ENCODE assay signal across 3 fruit fly cellular contexts in the genomic region with DNA sequence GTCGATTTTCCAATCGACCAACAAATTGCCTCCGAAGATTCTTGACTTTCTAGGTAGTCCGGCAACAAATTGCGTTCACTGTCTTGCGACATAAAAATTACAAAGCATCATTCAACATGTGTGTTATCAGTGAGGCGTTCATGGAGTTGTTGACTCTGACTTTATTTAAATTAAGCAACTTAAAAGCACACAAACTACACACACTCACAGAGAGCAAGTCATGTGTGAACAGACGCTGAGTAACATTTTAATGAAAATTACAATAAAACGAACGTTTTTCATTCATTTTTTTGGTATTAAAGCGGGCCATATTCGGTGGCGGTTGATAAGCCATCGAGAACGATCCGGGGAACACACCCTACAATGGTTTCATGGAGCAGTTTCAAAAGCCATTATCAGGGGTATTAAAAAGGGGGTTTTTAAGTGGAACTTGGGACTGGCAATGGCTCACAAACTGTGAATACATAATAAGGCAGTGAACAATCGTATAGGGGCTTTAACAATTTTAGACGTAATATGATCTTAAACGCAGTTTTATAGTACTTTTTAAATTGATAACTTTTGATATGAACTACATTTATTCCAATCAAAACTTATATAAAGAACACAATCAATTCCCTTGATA.
TF ChIP-seq lines count a peak whose summit lies in the region.

No protein-coding gene starts in this region.

- no peak for TF ChIP-seq CTCF in whole organism, embryonic (GFP tag; optimal IDR thresholded peaks at IDR 0.05; lab: Kevin White, UChicago)

TF ChIP-seq in whole organism, embryonic, 481 proteins besides CTCF, POLR2A, EP300 and RAD21 (continues in another document):
- TF ChIP-seq ham (GFP tag; IDR thresholded peaks at IDR 0.05; lab: Robert Waterston, UW): no peak
- TF ChIP-seq CG12391 (tag; optimal IDR thresholded peaks at IDR 0.05; lab: Kevin White, UChicago): no peak
- TF ChIP-seq cato (GFP tag; optimal IDR thresholded peaks at IDR 0.05; lab: Kevin White, UChicago; ENCODE audit: borderline replicate concordance): no peak
- TF ChIP-seq CG10565 (GFP tag; optimal IDR thresholded peaks at IDR 0.05; lab: Kevin White, UChicago): no peak
- no peak for TF ChIP-seq CG9876 (GFP tag; optimal IDR thresholded peaks at IDR 0.05; lab: Kevin White, UChicago)
- peak; percentile 28 for TF ChIP-seq CG31365 (tag; optimal IDR thresholded peaks at IDR 0.05; lab: Kevin White, UChicago)
- TF ChIP-seq Opbp (GFP tag; IDR thresholded peaks at IDR 0.05; lab: Robert Waterston, UW; ENCODE audit: partially characterized antibody): no peak
- TF ChIP-seq grau (tag; optimal IDR thresholded peaks at IDR 0.05; lab: Kevin White, UChicago): no peak
- no peak for TF ChIP-seq Antp (GFP tag; optimal IDR thresholded peaks at IDR 0.05; lab: Kevin White, UChicago)
- no peak for TF ChIP-seq CG3726 (GFP tag; IDR thresholded peaks at IDR 0.05; lab: Robert Waterston, UW)
- no peak for TF ChIP-seq CG6254 (GFP tag; optimal IDR thresholded peaks at IDR 0.05; lab: Kevin White, UChicago)
- no peak for TF ChIP-seq gro (GFP tag; optimal IDR thresholded peaks at IDR 0.05; lab: Kevin White, UChicago)
- TF ChIP-seq oc (tag; optimal IDR thresholded peaks at IDR 0.05; lab: Kevin White, UChicago): peak; percentile 23
- TF ChIP-seq CG3838 (GFP tag; optimal IDR thresholded peaks at IDR 0.05; lab: Kevin White, UChicago): no peak
- TF ChIP-seq Sry-δ (GFP tag; optimal IDR thresholded peaks at IDR 0.05; lab: Kevin White, UChicago): no peak
- TF ChIP-seq CG5180 (GFP tag; optimal IDR thresholded peaks at IDR 0.05; lab: Kevin White, UChicago): peak; percentile 10
- TF ChIP-seq ab (GFP tag; optimal IDR thresholded peaks at IDR 0.05; lab: Kevin White, UChicago): no peak
- TF ChIP-seq CG15479 (GFP tag; optimal IDR thresholded peaks at IDR 0.05; lab: Kevin White, UChicago): peak; percentile 40
- TF ChIP-seq CG12071 (GFP tag; optimal IDR thresholded peaks at IDR 0.05; lab: Kevin White, UChicago): peak; percentile 57
- peak; percentile 45 for TF ChIP-seq dmrt99B (tag; optimal IDR thresholded peaks at IDR 0.05; lab: Kevin White, UChicago)
- peak; percentile 38 for TF ChIP-seq Asciz (GFP tag; optimal IDR thresholded peaks at IDR 0.05; lab: Kevin White, UChicago)
- TF ChIP-seq CG1603 (tag; optimal IDR thresholded peaks at IDR 0.05; lab: Kevin White, UChicago): peak; percentile 7
- no peak for TF ChIP-seq CG31441 (GFP tag; IDR thresholded peaks at IDR 0.05; lab: Robert Waterston, UW)
- TF ChIP-seq dmrt11E (tag; optimal IDR thresholded peaks at IDR 0.05; lab: Kevin White, UChicago): no peak
- no peak for TF ChIP-seq p53 (GFP tag; optimal IDR thresholded peaks at IDR 0.05; lab: Kevin White, UChicago)
- 0 out of 2 replicates have a peak, but pooled peaks have one; percentile 5 for TF ChIP-seq Xrp1 (GFP tag; IDR thresholded peaks at IDR 0.05; lab: Robert Waterston, UW)
- TF ChIP-seq kah (GFP tag; optimal IDR thresholded peaks at IDR 0.05; lab: Kevin White, UChicago): no peak
- TF ChIP-seq CG17361 (GFP tag; IDR thresholded peaks at IDR 0.05; lab: Robert Waterston, UW): no peak

TF ChIP-seq in whole organism, prepupa, 60 proteins besides CTCF, POLR2A, EP300 and RAD21:
- TF ChIP-seq salr (GFP tag; optimal IDR thresholded peaks at IDR 0.05; lab: Kevin White, UChicago) (no peak), Hr4 (GFP tag; optimal IDR thresholded peaks at IDR 0.05; lab: Kevin White, UChicago) (no peak), svp (GFP tag; lab: Kevin White, UChicago) (peak; percentile 16), fkh (GFP tag; optimal IDR thresholded peaks at IDR 0.05; lab: Kevin White, UChicago) (peak; percentile 69), vri (GFP tag; optimal IDR thresholded peaks at IDR 0.05; lab: Kevin White, UChicago) (no peak), Eip78C (GFP tag; lab: Kevin White, UChicago) (peak; percentile 61)

TF ChIP-seq in whole organism, wandering third instar larva, 38 proteins besides CTCF, POLR2A, EP300 and RAD21:
- no peak for TF ChIP-seq br (GFP tag; optimal IDR thresholded peaks at IDR 0.05; lab: Kevin White, UChicago)
- TF ChIP-seq CrebA (GFP tag; optimal IDR thresholded peaks at IDR 0.05; lab: Kevin White, UChicago; ENCODE audit: borderline replicate concordance): no peak
- no peak for TF ChIP-seq Rel (GFP tag; optimal IDR thresholded peaks at IDR 0.05; lab: Kevin White, UChicago)
- peak; percentile 70 for TF ChIP-seq Rel (tag; optimal IDR thresholded peaks at IDR 0.05; lab: Kevin White, UChicago)
- no peak for TF ChIP-seq tai (GFP tag; optimal IDR thresholded peaks at IDR 0.05; lab: Kevin White, UChicago)
- no peak for TF ChIP-seq lola (GFP tag; optimal IDR thresholded peaks at IDR 0.05; lab: Kevin White, UChicago)
- TF ChIP-seq N (GFP tag; optimal IDR thresholded peaks at IDR 0.05; lab: Kevin White, UChicago): no peak
- TF ChIP-seq rgr (GFP tag; optimal IDR thresholded peaks at IDR 0.05; lab: Kevin White, UChicago): no peak
